ENCODE assay signal across 6 fruit fly cellular contexts in the genomic region with DNA sequence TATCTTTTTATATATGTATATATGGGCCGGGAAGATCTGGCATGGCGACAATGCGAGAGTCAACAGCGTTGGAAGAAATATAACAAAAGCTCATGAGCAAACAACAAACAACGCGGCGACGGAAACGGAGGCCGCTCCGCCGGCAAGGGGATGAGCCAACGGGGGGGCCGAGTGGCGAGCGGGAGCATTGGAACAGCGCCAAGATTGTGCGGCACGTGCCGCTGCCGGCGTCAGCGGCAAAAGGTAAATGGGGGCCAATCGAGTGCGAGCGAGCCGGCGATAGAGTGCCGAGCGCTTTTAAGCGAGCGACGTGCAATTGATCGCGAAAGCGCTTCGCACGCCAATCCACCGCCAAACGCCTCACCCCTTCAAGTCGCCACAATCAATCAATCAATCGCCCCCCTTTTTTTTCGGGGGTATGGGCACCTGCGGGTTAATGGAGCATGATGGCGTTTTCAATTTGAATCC.
TF ChIP-seq lines count a peak whose summit lies in the region.

No protein-coding gene starts in this region.

- TF ChIP-seq CTCF in whole organism, embryonic (GFP tag; optimal IDR thresholded peaks at IDR 0.05; lab: Kevin White, UChicago): peak; percentile 12

TF ChIP-seq in whole organism, 6 proteins besides CTCF, POLR2A, EP300 and RAD21:
- peak; percentile 1 to 30 for TF ChIP-seq EcR (GFP tag; optimal IDR thresholded peaks at IDR 0.05; lab: Kevin White, UChicago)
- TF ChIP-seq CG8478 (optimal IDR thresholded peaks at IDR 0.05; lab: Kevin White, UChicago): no peak

TF ChIP-seq in whole organism, adult, 20 proteins besides CTCF, POLR2A, EP300 and RAD21 (continues in another document):
- TF ChIP-seq ovo (GFP tag; optimal IDR thresholded peaks at IDR 0.05; lab: Kevin White, UChicago): peak; percentile 91
- peak; percentile 59 for TF ChIP-seq pad (GFP tag; optimal IDR thresholded peaks at IDR 0.05; lab: Kevin White, UChicago)
- peak; percentile 45 for TF ChIP-seq tj (GFP tag; optimal IDR thresholded peaks at IDR 0.05; lab: Kevin White, UChicago)
- peak; percentile 78 for TF ChIP-seq CG11617 (GFP tag; optimal IDR thresholded peaks at IDR 0.05; lab: Kevin White, UChicago)
- TF ChIP-seq CG7045 (GFP tag; optimal IDR thresholded peaks at IDR 0.05; lab: Kevin White, UChicago): peak; percentile 83
- TF ChIP-seq CG1620 (GFP tag; optimal IDR thresholded peaks at IDR 0.05; lab: Kevin White, UChicago): peak; percentile 67
- TF ChIP-seq Crg-1 (GFP tag; optimal IDR thresholded peaks at IDR 0.05; lab: Kevin White, UChicago): peak; percentile 88
- peak; percentile 45 for TF ChIP-seq CG14711 (tag; optimal IDR thresholded peaks at IDR 0.05; lab: Kevin White, UChicago)
- no peak for TF ChIP-seq cnc (optimal IDR thresholded peaks at IDR 0.05; lab: Kevin White, UChicago)
- no peak for TF ChIP-seq kay (GFP tag; lab: Kevin White, UChicago; ENCODE audit: borderline replicate concordance)
- TF ChIP-seq toe (GFP tag; optimal IDR thresholded peaks at IDR 0.05; lab: Kevin White, UChicago): no peak
- peak; percentile 86 for TF ChIP-seq Mnt (GFP tag; optimal IDR thresholded peaks at IDR 0.05; lab: Kevin White, UChicago)
- peak; percentile 66 for TF ChIP-seq CG7101 (tag; optimal IDR thresholded peaks at IDR 0.05; lab: Kevin White, UChicago)
- TF ChIP-seq bab1 (GFP tag; optimal IDR thresholded peaks at IDR 0.05; lab: Kevin White, UChicago): peak; percentile 93
- peak; percentile 27 for TF ChIP-seq Clk (GFP tag; optimal IDR thresholded peaks at IDR 0.05; lab: Kevin White, UChicago)
- TF ChIP-seq CG5204 (GFP tag; optimal IDR thresholded peaks at IDR 0.05; lab: Kevin White, UChicago): peak; percentile 51

TF ChIP-seq in whole organism, embryonic, 481 proteins besides CTCF, POLR2A, EP300 and RAD21 (continues in another document):
- TF ChIP-seq CG9797 (GFP tag; optimal IDR thresholded peaks at IDR 0.05; lab: Kevin White, UChicago) (no peak), Ravus (GFP tag; IDR thresholded peaks at IDR 0.05; lab: Robert Waterston, UW) (no peak; the same call in 1 of the 2 replicates), CG13296 (GFP tag; optimal IDR thresholded peaks at IDR 0.05; lab: Kevin White, UChicago) (peak; percentile 75), CG16813 (GFP tag; IDR thresholded peaks at IDR 0.05; lab: Robert Waterston, UW; ENCODE audit: partially characterized antibody) (no peak), pzg (GFP tag; optimal IDR thresholded peaks at IDR 0.05; lab: Kevin White, UChicago) (no peak), CG30403 (GFP tag; optimal IDR thresholded peaks at IDR 0.05; lab: Kevin White, UChicago) (no peak), maf-S (GFP tag; optimal IDR thresholded peaks at IDR 0.05; lab: Kevin White, UChicago) (peak; percentile 4), dmrt11E (tag; optimal IDR thresholded peaks at IDR 0.05; lab: Kevin White, UChicago) (peak; percentile 40), insv (GFP tag; optimal IDR thresholded peaks at IDR 0.05; lab: Kevin White, UChicago) (peak in 1 of 2 experiments; percentile 28), da (GFP tag; optimal IDR thresholded peaks at IDR 0.05; lab: Kevin White, UChicago) (no peak), tin (GFP tag; optimal IDR thresholded peaks at IDR 0.05; lab: Kevin White, UChicago) (peak; percentile 35), pita (GFP tag; optimal IDR thresholded peaks at IDR 0.05; lab: Kevin White, UChicago) (no peak), CG31365 (tag; optimal IDR thresholded peaks at IDR 0.05; lab: Kevin White, UChicago) (peak; percentile 22), CG8944 (GFP tag; optimal IDR thresholded peaks at IDR 0.05; lab: Kevin White, UChicago) (no peak), disco-r (GFP tag; optimal IDR thresholded peaks at IDR 0.05; lab: Kevin White, UChicago) (no peak), CG1832 (GFP tag; optimal IDR thresholded peaks at IDR 0.05; lab: Kevin White, UChicago) (peak; percentile 69), CG8924 (tag; optimal IDR thresholded peaks at IDR 0.05; lab: Kevin White, UChicago) (peak; percentile 37)

TF ChIP-seq in whole organism, prepupa, 60 proteins besides CTCF, POLR2A, EP300 and RAD21 (continues in another document):
- TF ChIP-seq Hr39 (GFP tag; optimal IDR thresholded peaks at IDR 0.05; lab: Kevin White, UChicago) (no peak), CG8319 (GFP tag; optimal IDR thresholded peaks at IDR 0.05; lab: Kevin White, UChicago) (no peak), fd59A (GFP tag; optimal IDR thresholded peaks at IDR 0.05; lab: Kevin White, UChicago) (no peak), CG4318 (GFP tag; optimal IDR thresholded peaks at IDR 0.05; lab: Kevin White, UChicago) (no peak), Sox102F (GFP tag; optimal IDR thresholded peaks at IDR 0.05; lab: Kevin White, UChicago) (peak; percentile 13), Ets96B (tag; optimal IDR thresholded peaks at IDR 0.05; lab: Kevin White, UChicago) (no peak), CG6854 (GFP tag; optimal IDR thresholded peaks at IDR 0.05; lab: Kevin White, UChicago) (peak; percentile 75), CG6808 (GFP tag; optimal IDR thresholded peaks at IDR 0.05; lab: Kevin White, UChicago) (peak; percentile 56), achi (GFP tag; optimal IDR thresholded peaks at IDR 0.05; lab: Kevin White, UChicago) (no peak), Eip78C (GFP tag; lab: Kevin White, UChicago) (peak; percentile 83), dsx (GFP tag; optimal IDR thresholded peaks at IDR 0.05; lab: Kevin White, UChicago; ENCODE audit: poor library complexity, severe bottlenecking) (no peak), CG15336 (GFP tag; IDR thresholded peaks at IDR 0.05; lab: Robert Waterston, UW) (0 out of 2 replicates have a peak, but pooled peaks have one; percentile 20), CG11294 (GFP tag; IDR thresholded peaks at IDR 0.05; lab: Robert Waterston, UW) (no peak), OdsH (GFP tag; optimal IDR thresholded peaks at IDR 0.05; lab: Kevin White, UChicago) (no peak), Sox15 (GFP tag; optimal IDR thresholded peaks at IDR 0.05; lab: Kevin White, UChicago) (no peak), salr (GFP tag; optimal IDR thresholded peaks at IDR 0.05; lab: Kevin White, UChicago) (no peak), fkh (GFP tag; optimal IDR thresholded peaks at IDR 0.05; lab: Kevin White, UChicago) (peak; percentile 99), net (GFP tag; optimal IDR thresholded peaks at IDR 0.05; lab: Kevin White, UChicago) (peak; percentile 17)

TF ChIP-seq in whole organism, pupa, 21 proteins besides CTCF, POLR2A, EP300 and RAD21 (continues in another document):
- TF ChIP-seq CG10348 (GFP tag; IDR thresholded peaks at IDR 0.05; lab: Robert Waterston, UW): no peak
- TF ChIP-seq CG15710 (tag; optimal IDR thresholded peaks at IDR 0.05; lab: Kevin White, UChicago): peak; percentile 11
- TF ChIP-seq CG8301 (tag; optimal IDR thresholded peaks at IDR 0.05; lab: Kevin White, UChicago): no peak
- TF ChIP-seq Pif1A (GFP tag; optimal IDR thresholded peaks at IDR 0.05; lab: Kevin White, UChicago): peak; percentile 44
- TF ChIP-seq CG32121 (GFP tag; IDR thresholded peaks at IDR 0.05; lab: Robert Waterston, UW): peak; percentile 71
- TF ChIP-seq EcR (GFP tag; optimal IDR thresholded peaks at IDR 0.05; lab: Kevin White, UChicago): peak; percentile 74
- 0 out of 2 replicates have a peak, but pooled peaks have one; percentile 24 for TF ChIP-seq rn (GFP tag; IDR thresholded peaks at IDR 0.05; lab: Robert Waterston, UW)
- TF ChIP-seq D1 (tag; optimal IDR thresholded peaks at IDR 0.05; lab: Kevin White, UChicago): no peak
- TF ChIP-seq Snoo (tag; optimal IDR thresholded peaks at IDR 0.05; lab: Kevin White, UChicago): peak; percentile 59
- peak; percentile 29 for TF ChIP-seq CG8159 (tag; optimal IDR thresholded peaks at IDR 0.05; lab: Kevin White, UChicago)
- no peak for TF ChIP-seq CG17806 (tag; optimal IDR thresholded peaks at IDR 0.05; lab: Kevin White, UChicago)
- peak; percentile 1 for TF ChIP-seq CG34367 (tag; optimal IDR thresholded peaks at IDR 0.05; lab: Kevin White, UChicago)
- TF ChIP-seq CG13204 (GFP tag; optimal IDR thresholded peaks at IDR 0.05; lab: Kevin White, UChicago): peak; percentile 91
- TF ChIP-seq CG12605 (GFP tag; IDR thresholded peaks at IDR 0.05; lab: Robert Waterston, UW): no peak
- TF ChIP-seq CG9948 (tag; optimal IDR thresholded peaks at IDR 0.05; lab: Kevin White, UChicago): no peak
- TF ChIP-seq Pif1B (GFP tag; optimal IDR thresholded peaks at IDR 0.05; lab: Kevin White, UChicago): peak; percentile 34
- TF ChIP-seq Ets98B (GFP tag; IDR thresholded peaks at IDR 0.05; lab: Robert Waterston, UW): peak; percentile 38
- TF ChIP-seq CG14655 (GFP tag; optimal IDR thresholded peaks at IDR 0.05; lab: Kevin White, UChicago): peak; percentile 24
- TF ChIP-seq CG4496 (GFP tag; IDR thresholded peaks at IDR 0.05; lab: Robert Waterston, UW): peak; percentile 72

TF ChIP-seq in whole organism, wandering third instar larva, 38 proteins besides CTCF, POLR2A, EP300 and RAD21 (continues in another document):
- TF ChIP-seq foxo (GFP tag; optimal IDR thresholded peaks at IDR 0.05; lab: Kevin White, UChicago) (peak in 1 of 2 experiments; percentile 64), jim (GFP tag; optimal IDR thresholded peaks at IDR 0.05; lab: Kevin White, UChicago) (peak; percentile 55), N (GFP tag; optimal IDR thresholded peaks at IDR 0.05; lab: Kevin White, UChicago) (no peak), Jra (GFP tag; optimal IDR thresholded peaks at IDR 0.05; lab: Kevin White, UChicago) (peak; percentile 54), sage (GFP tag; optimal IDR thresholded peaks at IDR 0.05; lab: Kevin White, UChicago) (peak; percentile 58), Dif (GFP tag; optimal IDR thresholded peaks at IDR 0.05; lab: Kevin White, UChicago; ENCODE audit: partially characterized antibody) (no peak), h (GFP tag; optimal IDR thresholded peaks at IDR 0.05; lab: Kevin White, UChicago) (peak; percentile 99), Abd-B (GFP tag; optimal IDR thresholded peaks at IDR 0.05; lab: Kevin White, UChicago) (no peak), dl (GFP tag; optimal IDR thresholded peaks at IDR 0.05; lab: Kevin White, UChicago; ENCODE audit: insufficient read depth in 1 of 2, partially characterized antibody in 2 of 2) (no peak), dmrt93B (GFP tag; optimal IDR thresholded peaks at IDR 0.05; lab: Kevin White, UChicago) (peak; percentile 39), pan (optimal IDR thresholded peaks at IDR 0.05; lab: Kevin White, UChicago) (no peak), OdsH (GFP tag; optimal IDR thresholded peaks at IDR 0.05; lab: Kevin White, UChicago) (peak; percentile 78), CG9705 (GFP tag; optimal IDR thresholded peaks at IDR 0.05; lab: Kevin White, UChicago) (peak; percentile 42), Myc (optimal IDR thresholded peaks at IDR 0.05; lab: Kevin White, UChicago) (no peak), Hnf4 (GFP tag; optimal IDR thresholded peaks at IDR 0.05; lab: Kevin White, UChicago) (peak; percentile 67), psq (GFP tag; optimal IDR thresholded peaks at IDR 0.05; lab: Kevin White, UChicago) (peak; percentile 64), Hr78 (GFP tag; optimal IDR thresholded peaks at IDR 0.05; lab: Kevin White, UChicago) (no peak), Vsx2 (GFP tag; optimal IDR thresholded peaks at IDR 0.05; lab: Kevin White, UChicago; ENCODE audit: partially characterized antibody) (no peak), brk (GFP tag; optimal IDR thresholded peaks at IDR 0.05; lab: Kevin White, UChicago) (peak; percentile 55), Sp1 (GFP tag; optimal IDR thresholded peaks at IDR 0.05; lab: Kevin White, UChicago) (peak; percentile 50), GATAd (GFP tag; optimal IDR thresholded peaks at IDR 0.05; lab: Kevin White, UChicago) (no peak)
